Worm (Caenorhabditis elegans) whole organism, L3 larva: ENCODE data around the gene F38A5.22.

Experiments used
- R02D3.7 ChIP-seq: fragments of 150-350 bp; optimal IDR thresholded peaks from 2 replicates; lab custom pipeline; 2014; ENCODE audit warnings: missing biosample characterization, missing genetic modification characterization
- ZK546.5 ChIP-seq: sonication (generic microtip); optimal IDR thresholded peaks from 2 replicates; lab custom pipeline; 2017; ENCODE audit warnings: missing biosample characterization, missing genetic modification characterization
- aly-2 ChIP-seq: fragments of 150-350 bp; optimal IDR thresholded peaks from 2 replicates; lab custom pipeline; 2014; ENCODE audit warnings: missing biosample characterization, missing genetic modification characterization
- ama-1 ChIP-seq: fragments of 150-350 bp; optimal IDR thresholded peaks from 2 replicates; lab custom pipeline; 2018
- ceh-16 ChIP-seq: sonication (generic microtip); optimal IDR thresholded peaks from 2 replicates; lab custom pipeline; 2017; ENCODE audit warnings: missing biosample characterization, missing genetic modification characterization
- ceh-28 ChIP-seq: fragments of 150-350 bp; optimal IDR thresholded peaks from 2 replicates; lab custom pipeline; 2014; ENCODE audit warnings: missing biosample characterization, missing genetic modification reagents, missing genetic modification characterization
- ceh-82 ChIP-seq: fragments of 150-350 bp; optimal IDR thresholded peaks from 2 replicates; lab custom pipeline; 2014; ENCODE audit warnings: missing biosample characterization, missing genetic modification characterization
- ceh-9 ChIP-seq: sonication (generic microtip); optimal IDR thresholded peaks from 2 replicates; lab custom pipeline; 2018; ENCODE audit warnings: missing biosample characterization, missing genetic modification characterization
- daf-12 ChIP-seq: fragments of 150-350 bp; optimal IDR thresholded peaks from 2 replicates; lab custom pipeline; 2014; ENCODE audit warnings: missing biosample characterization, missing genetic modification reagents, missing genetic modification characterization
- egl-27 ChIP-seq: sonication (generic microtip); optimal IDR thresholded peaks from 4 replicates; lab custom pipeline; 2017; ENCODE audit warnings: missing biosample characterization, missing genetic modification reagents, missing genetic modification characterization
- egl-5 ChIP-seq: fragments of 150-350 bp; optimal IDR thresholded peaks from 2 replicates; lab custom pipeline; 2017; ENCODE audit warnings: missing biosample characterization, missing genetic modification reagents, missing genetic modification characterization, inconsistent platforms
- elt-1 ChIP-seq: fragments of 150-350 bp; optimal IDR thresholded peaks from 2 replicates; lab custom pipeline; 2014; ENCODE audit warnings: missing biosample characterization, missing genetic modification characterization
- elt-2 ChIP-seq: sonication (generic microtip); optimal IDR thresholded peaks from 2 replicates; lab custom pipeline; 2016; ENCODE audit warnings: missing genetic modification reagents, mild to moderate bottlenecking, missing genetic modification characterization, missing compliant biosample characterization
- elt-3 ChIP-seq, 3 experiments: fragments of 150-350 bp in 1 of 3; sonication (generic microtip) in 2 of 3; optimal IDR thresholded peaks; 2 replicates in 2 of 3; 4 replicates in 1 of 3; lab custom pipeline; 2014 to 2017; ENCODE audit warnings: missing biosample characterization in 3 of 3, missing genetic modification characterization in 3 of 3
- eor-1 ChIP-seq, 2 experiments: fragments of 150-350 bp; optimal IDR thresholded peaks; 2 replicates each; lab custom pipeline; 2014 to 2018; ENCODE audit warnings: missing biosample characterization in 2 of 2, missing genetic modification characterization in 2 of 2
- fkh-10 ChIP-seq: sonication (generic microtip); optimal IDR thresholded peaks from 2 replicates; lab custom pipeline; 2017; ENCODE audit warnings: missing biosample characterization, missing genetic modification reagents, missing genetic modification characterization
- fkh-2 ChIP-seq: fragments of 150-350 bp; optimal IDR thresholded peaks from 2 replicates; lab custom pipeline; 2014; ENCODE audit warnings: missing biosample characterization, missing genetic modification reagents, missing genetic modification characterization
- fos-1 ChIP-seq: fragments of 150-350 bp; optimal IDR thresholded peaks from 2 replicates; lab custom pipeline; 2014; ENCODE audit warnings: missing biosample characterization, missing genetic modification characterization
- hmg-11 ChIP-seq: sonication (generic microtip); optimal IDR thresholded peaks from 2 replicates; lab custom pipeline; 2016; ENCODE audit warnings: missing genetic modification characterization, missing compliant biosample characterization
- jun-1 ChIP-seq: fragments of 150-350 bp; optimal IDR thresholded peaks from 2 replicates; lab custom pipeline; 2014; ENCODE audit warnings: missing biosample characterization, missing genetic modification reagents, missing genetic modification characterization
- lin-15B ChIP-seq: fragments of 150-350 bp; optimal IDR thresholded peaks from 2 replicates; lab custom pipeline; 2014; ENCODE audit warnings: missing biosample characterization, missing genetic modification characterization
- lin-39 ChIP-seq: fragments of 150-350 bp; optimal IDR thresholded peaks from 2 replicates; lab custom pipeline; 2018; ENCODE audit warnings: missing biosample characterization, missing genetic modification reagents, missing genetic modification characterization
- lsy-12 ChIP-seq: sonication (generic microtip); optimal IDR thresholded peaks from 2 replicates; lab custom pipeline; 2016; ENCODE audit warnings: mild to moderate bottlenecking, missing genetic modification characterization, missing compliant biosample characterization
- mdl-1 ChIP-seq: fragments of 150-350 bp; optimal IDR thresholded peaks from 2 replicates; lab custom pipeline; 2014; ENCODE audit warnings: missing biosample characterization, missing genetic modification characterization
- mml-1 ChIP-seq: fragments of 150-350 bp; sonication (generic microtip); optimal IDR thresholded peaks from 3 replicates; lab custom pipeline; 2014; ENCODE audit warnings: missing biosample characterization, missing genetic modification characterization
- nfya-1 ChIP-seq: sonication (generic microtip); optimal IDR thresholded peaks from 2 replicates; lab custom pipeline; 2017; ENCODE audit warnings: missing genetic modification characterization, mild to moderate bottlenecking, missing compliant biosample characterization, antibody characterized with exemption, moderate library complexity; ENCODE audit not compliant: insufficient read depth
- nhr-11 ChIP-seq: fragments of 150-350 bp; optimal IDR thresholded peaks from 2 replicates; lab custom pipeline; 2014; ENCODE audit warnings: missing biosample characterization, missing genetic modification characterization
- nhr-12 ChIP-seq: fragments of 150-350 bp; optimal IDR thresholded peaks from 2 replicates; lab custom pipeline; 2014; ENCODE audit warnings: missing biosample characterization, missing genetic modification characterization
- nhr-23 ChIP-seq: fragments of 150-350 bp; optimal IDR thresholded peaks from 2 replicates; lab custom pipeline; 2014; ENCODE audit warnings: missing biosample characterization, missing genetic modification reagents, missing genetic modification characterization
- nhr-237 ChIP-seq: fragments of 150-350 bp; optimal IDR thresholded peaks from 2 replicates; lab custom pipeline; 2014; ENCODE audit warnings: missing biosample characterization, missing genetic modification characterization
- nhr-25 ChIP-seq: sonication (generic microtip); optimal IDR thresholded peaks from 2 replicates; lab custom pipeline; 2017; ENCODE audit warnings: missing biosample characterization, missing genetic modification characterization
- nhr-28 ChIP-seq: fragments of 150-350 bp; optimal IDR thresholded peaks from 2 replicates; lab custom pipeline; 2014; ENCODE audit warnings: missing biosample characterization, missing genetic modification characterization
- nhr-43 ChIP-seq: sonication (generic microtip); optimal IDR thresholded peaks from 2 replicates; lab custom pipeline; 2016; ENCODE audit warnings: mild to moderate bottlenecking, missing genetic modification characterization, missing compliant biosample characterization; ENCODE audit not compliant: poor library complexity, severe bottlenecking
- nhr-67 ChIP-seq: fragments of 150-350 bp; optimal IDR thresholded peaks from 2 replicates; lab custom pipeline; 2014; ENCODE audit warnings: missing biosample characterization, missing genetic modification characterization
- nhr-76 ChIP-seq: fragments of 150-350 bp; sonication (generic microtip); optimal IDR thresholded peaks from 5 replicates; lab custom pipeline; 2014; ENCODE audit warnings: missing biosample characterization, missing genetic modification characterization
- nhr-77 ChIP-seq: fragments of 150-350 bp; optimal IDR thresholded peaks from 2 replicates; lab custom pipeline; 2014; ENCODE audit warnings: missing biosample characterization, missing genetic modification characterization
- pha-4 ChIP-seq: fragments of 150-350 bp; optimal IDR thresholded peaks from 2 replicates; lab custom pipeline; 2014; ENCODE audit warnings: missing biosample characterization, missing genetic modification reagents, missing genetic modification characterization
- pqm-1 ChIP-seq: fragments of 150-350 bp; optimal IDR thresholded peaks from 2 replicates; lab custom pipeline; 2017; ENCODE audit warnings: missing biosample characterization, missing genetic modification characterization, inconsistent platforms
- skn-1 ChIP-seq: fragments of 150-350 bp; optimal IDR thresholded peaks from 2 replicates; lab custom pipeline; 2014; ENCODE audit warnings: missing biosample characterization, missing genetic modification characterization
- snpc-4 ChIP-seq: fragments of 150-350 bp; optimal IDR thresholded peaks from 2 replicates; lab custom pipeline; 2014; ENCODE audit warnings: missing biosample characterization, missing genetic modification characterization
- tbx-2 ChIP-seq: sonication (generic microtip); optimal IDR thresholded peaks from 2 replicates; lab custom pipeline; 2016; ENCODE audit warnings: mild to moderate bottlenecking, missing genetic modification characterization, missing compliant biosample characterization
- unc-39 ChIP-seq: sonication (generic microtip); optimal IDR thresholded peaks from 4 replicates; lab custom pipeline; 2017; ENCODE audit warnings: missing biosample characterization, missing genetic modification characterization
- unc-62 ChIP-seq: fragments of 150-350 bp; sonication (generic microtip); optimal IDR thresholded peaks from 4 replicates; lab custom pipeline; 2014; ENCODE audit warnings: missing biosample characterization, missing genetic modification reagents, missing genetic modification characterization
- zag-1 ChIP-seq: fragments of 150-350 bp; optimal IDR thresholded peaks from 2 replicates; lab custom pipeline; 2014; ENCODE audit warnings: missing biosample characterization, missing genetic modification characterization
- ztf-11 ChIP-seq: fragments of 150-350 bp; optimal IDR thresholded peaks from 2 replicates; lab custom pipeline; 2014; ENCODE audit warnings: missing biosample characterization, missing genetic modification characterization
- ztf-4 ChIP-seq: fragments of 150-350 bp; optimal IDR thresholded peaks from 2 replicates; lab custom pipeline; 2014; ENCODE audit warnings: missing biosample characterization, missing genetic modification characterization

The F38A5.22 gene

DNA sequence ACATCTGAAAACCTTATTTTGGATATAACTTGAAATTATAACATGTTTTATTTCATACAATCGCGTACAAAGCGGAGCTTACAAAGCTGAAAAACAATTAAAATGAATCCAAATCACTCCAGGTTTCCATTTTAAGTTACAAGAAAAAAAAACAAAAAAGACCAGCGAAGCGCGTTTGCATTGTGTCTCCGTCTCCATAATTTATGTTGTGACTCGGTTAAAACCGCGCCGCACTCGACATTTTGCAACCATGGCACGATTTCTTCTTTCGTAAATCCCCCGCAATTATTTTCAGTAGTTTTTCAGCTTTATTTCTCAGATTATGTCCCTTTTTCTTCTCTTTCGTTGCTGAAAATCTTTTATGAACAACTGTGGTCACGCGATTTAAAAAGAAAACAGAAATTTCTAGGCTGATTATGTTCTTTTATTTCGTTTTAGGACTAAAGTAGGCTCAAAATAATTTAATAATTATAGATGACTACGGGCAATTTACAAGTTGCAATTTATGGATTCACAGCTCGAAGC lies 10.3 kb downstream of the F38A5.22 start, which contains the start of the genes F38A5.2 and dnj-11:
Gene F38A5.2 (minus strand): TSS at position 4 of the 525 bp plus-strand sequence.
Gene dnj-11 (plus strand): TSS at position 475 of the 525 bp plus-strand sequence.
- TF ChIP-seq fkh-2 (tag; lab: Kevin White, UChicago) (no peak), tbx-2 (no peak), skn-1 (tag; lab: Kevin White, UChicago) (peak; percentile 83), unc-62 (GFP tag; lab: Kevin White, UChicago) (no peak), unc-39 (tag; lab: Kevin White, UChicago) (no peak), lin-39 (tag; lab: Kevin White, UChicago) (peak; percentile 64), jun-1 (tag; lab: Kevin White, UChicago) (peak; percentile 34), aly-2 (tag; lab: Kevin White, UChicago) (no peak), lsy-12 (tag; lab: Kevin White, UChicago) (peak; percentile 27), ztf-11 (no peak), ztf-4 (no peak), egl-27 (tag; lab: Kevin White, UChicago) (no peak), ceh-9 (tag; lab: Kevin White, UChicago) (no peak), nhr-77 (tag; lab: Kevin White, UChicago) (no peak), nhr-43 (peak; percentile 69), egl-5 (peak; percentile 71), lin-15B (tag; lab: Kevin White, UChicago) (peak; percentile 94), nhr-11 (no peak), nhr-25 (tag; lab: Kevin White, UChicago) (peak; percentile 89), fkh-10 (peak; percentile 44), ceh-82 (no peak), ceh-16 (tag; lab: Kevin White, UChicago) (no peak), pha-4 (tag; lab: Kevin White, UChicago) (peak; percentile 97), pqm-1 (tag; lab: Kevin White, UChicago) (peak; percentile 62), nhr-28 (tag; lab: Kevin White, UChicago) (no peak), mdl-1 (tag; lab: Kevin White, UChicago) (no peak), nhr-76 (tag; lab: Kevin White, UChicago) (no peak), elt-1 (tag; lab: Kevin White, UChicago) (no peak), nhr-23 (peak; percentile 85), nhr-12 (tag; lab: Kevin White, UChicago) (no peak), ceh-28 (peak; percentile 18), zag-1 (tag; lab: Kevin White, UChicago) (no peak), R02D3.7 (tag; lab: Kevin White, UChicago) (peak; percentile 68), elt-3 (tag; optimal IDR thresholded peaks at IDR 0.05; lab: Kevin White, UChicago) (no peak), nhr-237 (tag; lab: Kevin White, UChicago) (no peak), mml-1 (tag; lab: Kevin White, UChicago) (no peak), eor-1 (tag; optimal IDR thresholded peaks at IDR 0.05; lab: Kevin White, UChicago) (no peak), ama-1 (lab: Kevin White, UChicago) (no peak), nfya-1 (peak; percentile 86), daf-12 (tag; lab: Kevin White, UChicago) (no peak), nhr-67 (no peak), elt-2 (peak; percentile 28), hmg-11 (tag; lab: Kevin White, UChicago) (peak; percentile 76), ZK546.5 (tag; lab: Kevin White, UChicago) (no peak), snpc-4 (tag; lab: Kevin White, UChicago) (peak; percentile 82), fos-1 (tag; lab: Kevin White, UChicago) (no peak)

DNA sequence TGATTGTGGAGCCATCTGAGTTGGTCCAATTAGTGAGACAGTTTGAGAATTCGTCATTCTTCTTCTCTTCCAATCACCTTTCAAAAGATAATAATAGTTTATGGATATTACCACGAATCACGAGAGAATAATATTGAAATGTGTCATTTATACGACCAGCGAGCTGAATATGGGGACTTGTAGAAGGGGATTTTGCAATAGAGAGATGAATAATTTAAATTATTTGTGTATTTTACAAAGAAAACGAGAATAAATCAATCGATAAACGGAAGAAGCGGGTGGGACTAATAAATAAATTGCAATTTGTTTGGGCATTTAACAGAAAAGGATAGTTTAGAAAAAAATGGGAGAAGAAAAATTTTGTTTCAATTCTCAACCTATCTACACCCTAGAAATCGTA lies 13.1 kb downstream of the F38A5.22 start, which contains the start of gene odr-8:
Gene odr-8 (minus strand): TSS at position 101 of the 400 bp plus-strand sequence.
- TF ChIP-seq elt-1 (tag; lab: Kevin White, UChicago) = no peak
- TF ChIP-seq ztf-11 = no peak
- TF ChIP-seq nhr-25 (tag; lab: Kevin White, UChicago) = no peak
